Worm (Caenorhabditis elegans) whole organism, late embryonic: ENCODE results near the gene ugt-57.

Experiments used
- C08G9.2 ChIP-seq: sonication (generic microtip); optimal IDR thresholded peaks from 2 replicates; lab custom pipeline; 2016; ENCODE audit warnings: mild to moderate bottlenecking, missing genetic modification characterization, moderate library complexity, missing compliant biosample characterization
- C38D4.7 ChIP-seq: fragments of 200-800 bp; sonication (Bioruptor generic); optimal IDR thresholded peaks from 2 replicates; lab custom pipeline; 2018; ENCODE audit warnings: mild to moderate bottlenecking, missing genetic modification characterization, moderate library complexity, missing compliant biosample characterization
- F13H6.1 ChIP-seq: sonication (generic microtip); optimal IDR thresholded peaks from 2 replicates; lab custom pipeline; 2016; ENCODE audit warnings: missing genetic modification characterization, missing compliant biosample characterization
- K02D7.2 ChIP-seq: sonication (generic microtip); optimal IDR thresholded peaks from 2 replicates; lab custom pipeline; 2017; ENCODE audit warnings: mild to moderate bottlenecking, missing genetic modification characterization, missing compliant biosample characterization
- K09A11.1 ChIP-seq: sonication (generic microtip); optimal IDR thresholded peaks from 2 replicates; lab custom pipeline; 2017; ENCODE audit warnings: antibody characterized with exemption, mild to moderate bottlenecking, missing genetic modification characterization, missing compliant biosample characterization; ENCODE audit not compliant: insufficient read depth
- ahr-1 ChIP-seq: sonication (generic microtip); optimal IDR thresholded peaks from 2 replicates; lab custom pipeline; 2016; ENCODE audit warnings: missing genetic modification characterization, missing compliant biosample characterization
- ama-1 ChIP-seq: fragments of 150-350 bp; optimal IDR thresholded peaks from 2 replicates; lab custom pipeline; 2014
- ceh-14 ChIP-seq: sonication (generic microtip); optimal IDR thresholded peaks from 2 replicates; lab custom pipeline; 2016; ENCODE audit warnings: missing genotype, missing genetic modification characterization, missing compliant biosample characterization
- ceh-19 ChIP-seq: fragments of 200-800 bp; sonication (Bioruptor generic); optimal IDR thresholded peaks from 2 replicates; lab custom pipeline; 2018; ENCODE audit warnings: mild to moderate bottlenecking, missing genetic modification characterization, missing compliant biosample characterization
- ceh-2 ChIP-seq: sonication (generic microtip); optimal IDR thresholded peaks from 2 replicates; lab custom pipeline; 2016; ENCODE audit warnings: missing genotype, missing genetic modification characterization, missing compliant biosample characterization
- ceh-30 ChIP-seq: fragments of 150-350 bp; optimal IDR thresholded peaks from 2 replicates; lab custom pipeline; 2014; ENCODE audit warnings: missing biosample characterization, missing genetic modification characterization
- ceh-31 ChIP-seq: sonication (generic microtip); optimal IDR thresholded peaks from 2 replicates; lab custom pipeline; 2016; ENCODE audit warnings: missing genetic modification characterization, missing compliant biosample characterization
- ceh-45 ChIP-seq: fragments of 200-800 bp; sonication (Bioruptor generic); IDR thresholded peaks from 2 replicates; pipeline ENCODE4 v1.3.6; 2022; ENCODE audit warnings: missing genetic modification reagents, missing genetic modification characterization, missing compliant biosample characterization
- ceh-48 ChIP-seq: sonication (generic microtip); optimal IDR thresholded peaks from 2 replicates; lab custom pipeline; 2016; ENCODE audit warnings: missing genetic modification characterization, inconsistent platforms, missing compliant biosample characterization
- ceh-6 ChIP-seq: fragments of 200-800 bp; sonication (Bioruptor generic); optimal IDR thresholded peaks from 2 replicates; lab custom pipeline; 2018; ENCODE audit warnings: mild to moderate bottlenecking, missing genetic modification characterization, missing compliant biosample characterization
- dmd-4 ChIP-seq: sonication (generic microtip); optimal IDR thresholded peaks from 2 replicates; lab custom pipeline; 2016; ENCODE audit warnings: borderline replicate concordance, missing genetic modification characterization, missing compliant biosample characterization
- dve-1 ChIP-seq: sonication (generic microtip); optimal IDR thresholded peaks from 2 replicates; lab custom pipeline; 2017; ENCODE audit warnings: antibody characterized with exemption, mild to moderate bottlenecking, missing genetic modification characterization, missing compliant biosample characterization
- elt-2 ChIP-seq: sonication (generic microtip); optimal IDR thresholded peaks from 2 replicates; lab custom pipeline; 2016; ENCODE audit warnings: missing genetic modification reagents, missing genetic modification characterization, missing compliant biosample characterization
- fkh-6 ChIP-seq: sonication (generic microtip); optimal IDR thresholded peaks from 2 replicates; lab custom pipeline; 2016; ENCODE audit warnings: missing genetic modification characterization, missing compliant biosample characterization
- gmeb-2 ChIP-seq: sonication (generic microtip); optimal IDR thresholded peaks from 2 replicates; lab custom pipeline; 2016; ENCODE audit warnings: missing genetic modification characterization, inconsistent platforms, missing compliant biosample characterization
- hlh-15 ChIP-seq: sonication (generic microtip); optimal IDR thresholded peaks from 2 replicates; lab custom pipeline; 2016; ENCODE audit warnings: missing genetic modification characterization, missing compliant biosample characterization
- hlh-30 ChIP-seq: sonication (generic microtip); optimal IDR thresholded peaks from 2 replicates; lab custom pipeline; 2017; ENCODE audit warnings: antibody characterized with exemption, missing genetic modification characterization, missing compliant biosample characterization; ENCODE audit not compliant: insufficient read depth
- hlh-6 ChIP-seq: sonication (generic microtip); optimal IDR thresholded peaks from 2 replicates; lab custom pipeline; 2016; ENCODE audit warnings: missing genotype, missing genetic modification characterization, missing compliant biosample characterization
- hlh-8 ChIP-seq: sonication (generic microtip); optimal IDR thresholded peaks from 2 replicates; lab custom pipeline; 2016; ENCODE audit warnings: missing genotype, missing genetic modification characterization, missing compliant biosample characterization
- lin-11 ChIP-seq: fragments of 200-800 bp; sonication (Bioruptor generic); optimal IDR thresholded peaks from 2 replicates; lab custom pipeline; 2018; ENCODE audit warnings: mild to moderate bottlenecking, missing genetic modification characterization, missing compliant biosample characterization
- nhr-11 ChIP-seq: fragments of 150-350 bp; optimal IDR thresholded peaks from 2 replicates; lab custom pipeline; 2014; ENCODE audit warnings: missing biosample characterization, missing genetic modification characterization
- nhr-232 ChIP-seq: sonication (generic microtip); optimal IDR thresholded peaks from 2 replicates; lab custom pipeline; 2016; ENCODE audit warnings: missing genetic modification characterization, missing compliant biosample characterization
- npax-4 ChIP-seq: sonication (generic microtip); optimal IDR thresholded peaks from 2 replicates; lab custom pipeline; 2016; ENCODE audit warnings: missing genetic modification characterization, missing compliant biosample characterization
- odd-2 ChIP-seq: sonication (generic microtip); optimal IDR thresholded peaks from 2 replicates; lab custom pipeline; 2017; ENCODE audit warnings: antibody characterized with exemption, mild to moderate bottlenecking, missing genetic modification characterization, missing compliant biosample characterization
- pax-1 ChIP-seq: fragments of 150-350 bp; optimal IDR thresholded peaks from 2 replicates; lab custom pipeline; 2014; ENCODE audit warnings: missing biosample characterization, missing genetic modification characterization
- pha-4 ChIP-seq: fragments of 150-350 bp; optimal IDR thresholded peaks from 2 replicates; lab custom pipeline; 2018; ENCODE audit warnings: missing biosample characterization, missing genetic modification reagents, missing genetic modification characterization
- ref-2 ChIP-seq: sonication (generic microtip); optimal IDR thresholded peaks from 2 replicates; lab custom pipeline; 2016; ENCODE audit warnings: missing genetic modification characterization, missing compliant biosample characterization
- rnt-1 ChIP-seq: sonication (generic microtip); optimal IDR thresholded peaks from 2 replicates; lab custom pipeline; 2016; ENCODE audit warnings: missing genetic modification characterization, missing compliant biosample characterization
- sox-2 ChIP-seq: fragments of 200-800 bp; sonication (Bioruptor generic); IDR thresholded peaks from 2 replicates; pipeline ENCODE4 v1.3.6; 2022; ENCODE audit warnings: missing genetic modification reagents, missing genetic modification characterization, missing compliant biosample characterization
- sox-4 ChIP-seq: sonication (generic microtip); optimal IDR thresholded peaks from 2 replicates; lab custom pipeline; 2017; ENCODE audit warnings: mild to moderate bottlenecking, missing genetic modification characterization, inconsistent platforms, missing compliant biosample characterization
- ttx-3 ChIP-seq: sonication (generic microtip); optimal IDR thresholded peaks from 2 replicates; lab custom pipeline; 2016; ENCODE audit warnings: missing genetic modification reagents, missing genetic modification characterization, missing compliant biosample characterization
- unc-42 ChIP-seq: sonication (generic microtip); optimal IDR thresholded peaks from 2 replicates; lab custom pipeline; 2016; ENCODE audit warnings: missing genotype, missing genetic modification characterization, missing compliant biosample characterization
- ztf-16 ChIP-seq: sonication (generic microtip); optimal IDR thresholded peaks from 2 replicates; lab custom pipeline; 2017; ENCODE audit warnings: missing genetic modification characterization, missing compliant biosample characterization

ugt-57 gene

ce11 chrX:6991427-6991826, at the start of gene ugt-57:
TSS of gene ugt-57 (plus strand) at chrX:6991727.
- TF ChIP-seq sox-2 (GFP tag; lab: Robert Waterston, UW) (no peak), lin-11 (tag; lab: Kevin White, UChicago) (no peak), nhr-11 (tag; lab: Kevin White, UChicago) (no peak), ceh-14 (no peak), npax-4 (tag; lab: Kevin White, UChicago) (no peak), pha-4 (tag; lab: Kevin White, UChicago) (no peak), ahr-1 (no peak), ceh-31 (no peak), unc-42 (tag; lab: Kevin White, UChicago) (no peak), pax-1 (tag; lab: Kevin White, UChicago) (no peak)

- no peak for TF ChIP-seq rnt-1 (tag; lab: Kevin White, UChicago)
- TF ChIP-seq C38D4.7, result no peak
- no peak for TF ChIP-seq hlh-6 (tag; lab: Kevin White, UChicago)
These were observed 44.7 kb upstream of the ugt-57 start for ce11 chrX:6946789-6947188.

ce11 chrX:6953339-6953738, 38.2 kb upstream of the ugt-57 start:
- peak; percentile 61 for TF ChIP-seq ceh-31
- TF ChIP-seq ref-2 (tag; lab: Kevin White, UChicago), result peak; percentile 31
- TF ChIP-seq hlh-6 (tag; lab: Kevin White, UChicago), result peak; percentile 8
- peak; percentile 18 for TF ChIP-seq sox-4 (tag; lab: Kevin White, UChicago)
- no peak for TF ChIP-seq K09A11.1 (tag; lab: Kevin White, UChicago)
- no peak for TF ChIP-seq ceh-19 (GFP tag; lab: Kevin White, UChicago)
- peak; percentile 10 for TF ChIP-seq unc-42 (tag; lab: Kevin White, UChicago)

ce11 chrX:6956299-6956698, 35.2 kb upstream of the ugt-57 start, which contains the start of gene inx-1:
TSS of gene inx-1 (minus strand) at chrX:6956399.
- TF ChIP-seq hlh-15 (tag; lab: Kevin White, UChicago), result no peak
- no peak for TF ChIP-seq K02D7.2 (tag; lab: Kevin White, UChicago)
- no peak for TF ChIP-seq odd-2 (tag; lab: Kevin White, UChicago)
- no peak for TF ChIP-seq ztf-16
- no peak for TF ChIP-seq K09A11.1 (tag; lab: Kevin White, UChicago)
- TF ChIP-seq rnt-1 (tag; lab: Kevin White, UChicago), result no peak
- TF ChIP-seq ceh-30 (tag; lab: Kevin White, UChicago), result no peak
- no peak for TF ChIP-seq ceh-45 (GFP tag; lab: Robert Waterston, UW)
- no peak for TF ChIP-seq ceh-6
- no peak for TF ChIP-seq nhr-232
- no peak for TF ChIP-seq gmeb-2 (tag; lab: Kevin White, UChicago)

- TF ChIP-seq ceh-19 (GFP tag; lab: Kevin White, UChicago) (no peak), fkh-6 (no peak), ceh-48 (tag; lab: Kevin White, UChicago) (no peak), npax-4 (tag; lab: Kevin White, UChicago) (no peak), hlh-8 (tag; lab: Kevin White, UChicago) (no peak), ttx-3 (tag; lab: Kevin White, UChicago) (no peak), ama-1 (no peak), F13H6.1 (no peak), ref-2 (tag; lab: Kevin White, UChicago) (no peak), ceh-2 (tag; lab: Kevin White, UChicago) (no peak), dve-1 (tag; lab: Kevin White, UChicago) (no peak), nhr-11 (tag; lab: Kevin White, UChicago) (no peak), hlh-30 (no peak), C08G9.2 (tag; lab: Kevin White, UChicago) (no peak), elt-2 (tag; lab: Kevin White, UChicago) (no peak), dmd-4 (tag; lab: Kevin White, UChicago) (no peak)
These were observed 32.6 kb upstream of the ugt-57 start for ce11 chrX:6958914-6959313.
